Worm (Caenorhabditis elegans) whole organism, L4 larva: ENCODE data around the gene nspe-3.

Source experiments
- ceh-44 ChIP-seq: fragments of 200-800 bp; sonication (Bioruptor generic); IDR thresholded peaks from 2 replicates; pipeline ENCODE4 v1.3.6; 2022; ENCODE audit warnings: missing genetic modification reagents, missing genetic modification characterization, missing compliant biosample characterization
- ceh-62 ChIP-seq: sonication (generic microtip); optimal IDR thresholded peaks from 2 replicates; lab custom pipeline; 2017; ENCODE audit warnings: missing biosample characterization, missing genetic modification characterization
- fos-1 ChIP-seq: fragments of 150-350 bp; optimal IDR thresholded peaks from 2 replicates; lab custom pipeline; 2014; ENCODE audit warnings: missing biosample characterization, missing genetic modification characterization
- lin-13 ChIP-seq: fragments of 150-350 bp; optimal IDR thresholded peaks from 2 replicates; lab custom pipeline; 2014; ENCODE audit warnings: missing biosample characterization, missing genetic modification reagents, missing genetic modification characterization
- mdl-1 ChIP-seq, 2 experiments: fragments of 150-350 bp in 1 of 2; sonication (generic microtip) in 1 of 2; optimal IDR thresholded peaks; 2 replicates each; lab custom pipeline; 2014 to 2017; ENCODE audit warnings: missing biosample characterization in 2 of 2, missing genetic modification characterization in 2 of 2
- nhr-10 ChIP-seq: fragments of 150-350 bp; optimal IDR thresholded peaks from 2 replicates; lab custom pipeline; 2014; ENCODE audit warnings: missing biosample characterization, missing genetic modification characterization
- nhr-28 ChIP-seq: fragments of 150-350 bp; optimal IDR thresholded peaks from 2 replicates; lab custom pipeline; 2014; ENCODE audit warnings: missing biosample characterization, missing genetic modification characterization
- skn-1 ChIP-seq: fragments of 150-350 bp; optimal IDR thresholded peaks from 2 replicates; lab custom pipeline; 2014; ENCODE audit warnings: missing biosample characterization, missing genetic modification characterization
- unc-39 ChIP-seq: sonication (generic microtip); optimal IDR thresholded peaks from 2 replicates; lab custom pipeline; 2017; ENCODE audit warnings: missing biosample characterization, missing genetic modification characterization
- unc-62 ChIP-seq, 3 experiments: fragments of 150-350 bp in 1 of 3; sonication (generic microtip); optimal IDR thresholded peaks in 2 of 3; peaks in 1 of 3; 1 replicate in 1 of 3; 2 replicates in 2 of 3; lab custom pipeline; 2014 to 2017; ENCODE audit warnings: missing biosample characterization in 3 of 3, missing genetic modification characterization in 3 of 3, missing genetic modification reagents in 3 of 3, missing genotype in 1 of 3
- zip-11 ChIP-seq: fragments of 200-800 bp; sonication (Bioruptor generic); IDR thresholded peaks from 2 replicates; pipeline ENCODE4 v1.3.6; 2022; ENCODE audit warnings: missing genetic modification characterization, missing compliant biosample characterization
- ztf-11 ChIP-seq: fragments of 150-350 bp; optimal IDR thresholded peaks from 2 replicates; lab custom pipeline; 2014; ENCODE audit warnings: missing biosample characterization, missing genetic modification characterization

DNA sequence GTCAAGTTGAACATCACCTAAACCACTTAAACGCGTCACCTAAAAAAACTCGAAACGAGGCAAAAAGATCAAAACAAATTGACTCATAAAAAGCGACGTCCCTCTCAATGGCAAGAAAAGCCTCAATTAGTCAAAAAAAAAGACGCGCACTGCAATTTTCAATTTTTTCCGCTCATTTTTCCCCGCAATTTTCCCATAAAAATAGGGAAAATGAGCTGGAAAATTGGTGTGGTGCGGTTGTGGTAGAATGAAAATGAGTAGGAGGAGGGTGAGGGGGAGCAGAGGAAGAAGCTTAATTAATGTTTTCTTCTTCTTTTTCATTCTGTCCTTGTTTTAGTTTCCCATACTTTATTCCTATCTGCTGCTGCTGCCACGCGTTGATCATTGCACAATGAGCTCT is 39.9 kb downstream of the nspe-3 start:
- TF ChIP-seq unc-62 (GFP tag; optimal IDR thresholded peaks at IDR 0.05 in 1 of 2; lab: Kevin White, UChicago) (no peak), unc-62 (tag; optimal IDR thresholded peaks at IDR 0.05; lab: Kevin White, UChicago) (no peak), lin-13 (no peak), unc-39 (tag; lab: Kevin White, UChicago) (no peak), zip-11 (GFP tag; lab: Robert Waterston, UW) (no peak), ceh-62 (tag; lab: Kevin White, UChicago) (no peak), nhr-10 (tag; lab: Kevin White, UChicago) (no peak), nhr-28 (tag; lab: Kevin White, UChicago) (no peak), ceh-44 (GFP tag; lab: Robert Waterston, UW) (no peak), ztf-11 (no peak), skn-1 (tag; lab: Kevin White, UChicago) (no peak), fos-1 (no peak), mdl-1 (tag; optimal IDR thresholded peaks at IDR 0.05; lab: Kevin White, UChicago) (no peak)
